Worm (Caenorhabditis elegans): Measurements from ENCODE around the gene kbp-1.

ce11 chrIII:6904468-6904867, 35.0 kb downstream of the kbp-1 start:
- no peak for TF ChIP-seq ama-1 (optimal IDR thresholded peaks at IDR 0.05)
- no peak for TF ChIP-seq nhr-11 (tag; optimal IDR thresholded peaks at IDR 0.05)
- no peak for TF ChIP-seq sox-4 (tag; optimal IDR thresholded peaks at IDR 0.05)
- TF ChIP-seq elt-2 (tag; optimal IDR thresholded peaks at IDR 0.05), result no peak
- no peak for TF ChIP-seq ceh-24 (tag; optimal IDR thresholded peaks at IDR 0.05)
- TF ChIP-seq nfya-1 (tag; optimal IDR thresholded peaks at IDR 0.05), result no peak
- TF ChIP-seq pqm-1 (tag; optimal IDR thresholded peaks at IDR 0.05), result no peak
- TF ChIP-seq F13H6.1 (tag; optimal IDR thresholded peaks at IDR 0.05), result no peak
- no peak for TF ChIP-seq hlh-8 (tag; optimal IDR thresholded peaks at IDR 0.05)
- TF ChIP-seq pha-2 (tag; optimal IDR thresholded peaks at IDR 0.05), result no peak
- TF ChIP-seq ahr-1 (tag; optimal IDR thresholded peaks at IDR 0.05), result no peak
- no peak for TF ChIP-seq hlh-13 (GFP tag; optimal IDR thresholded peaks at IDR 0.05)
- no peak for TF ChIP-seq ztf-16 (tag; optimal IDR thresholded peaks at IDR 0.05)

Measured in whole organism, late embryonic.